2 fruit fly cellular contexts compared by ENCODE assay signal in genomic region chr3R:15652632-15653248, dm6.
TF ChIP-seq lines count a peak whose summit lies in the region.

No protein-coding gene starts in this region.

TF ChIP-seq in whole organism, embryonic, 481 proteins besides CTCF, POLR2A, EP300 and RAD21 (continued from another document and continues in another):
- TF ChIP-seq org-1 (GFP tag; optimal IDR thresholded peaks at IDR 0.05; lab: Kevin White, UChicago) (no peak), CG18011 (GFP tag; optimal IDR thresholded peaks at IDR 0.05; lab: Kevin White, UChicago) (no peak), dmrt99B (tag; optimal IDR thresholded peaks at IDR 0.05; lab: Kevin White, UChicago) (peak; percentile 49), CG12299 (tag; optimal IDR thresholded peaks at IDR 0.05; lab: Kevin White, UChicago) (no peak), Six4 (GFP tag; optimal IDR thresholded peaks at IDR 0.05; lab: Kevin White, UChicago) (peak; percentile 22), CG31388 (GFP tag; optimal IDR thresholded peaks at IDR 0.05; lab: Kevin White, UChicago) (no peak), HLH4C (GFP tag; IDR thresholded peaks at IDR 0.05; lab: Robert Waterston, UW; ENCODE audit: partially characterized antibody) (no peak), gsb-n (tag; optimal IDR thresholded peaks at IDR 0.05; lab: Kevin White, UChicago) (peak; percentile 60), Taf1 (GFP tag; IDR thresholded peaks at IDR 0.05; lab: Robert Waterston, UW) (no peak), CG13775 (GFP tag; optimal IDR thresholded peaks at IDR 0.05; lab: Kevin White, UChicago) (peak; percentile 12), esg (GFP tag; conservative IDR thresholded peaks at IDR 0.05; lab: Robert Waterston, UW) (no peak), slou (GFP tag; optimal IDR thresholded peaks at IDR 0.05; lab: Kevin White, UChicago) (no peak), CG7357 (GFP tag; IDR thresholded peaks at IDR 0.05; lab: Robert Waterston, UW) (no peak), amos (GFP tag; IDR thresholded peaks at IDR 0.05; lab: Robert Waterston, UW; ENCODE audit: partially characterized antibody) (no peak), CG2712 (tag; optimal IDR thresholded peaks at IDR 0.05; lab: Kevin White, UChicago) (peak; percentile 84), twi (tag; optimal IDR thresholded peaks at IDR 0.05; lab: Kevin White, UChicago) (peak; percentile 19), Jarid2 (GFP tag; optimal IDR thresholded peaks at IDR 0.05; lab: Kevin White, UChicago) (no peak), CG10543 (GFP tag; optimal IDR thresholded peaks at IDR 0.05; lab: Kevin White, UChicago) (no peak), bab2 (GFP tag; optimal IDR thresholded peaks at IDR 0.05; lab: Kevin White, UChicago) (no peak), chn (GFP tag; optimal IDR thresholded peaks at IDR 0.05; lab: Kevin White, UChicago) (no peak), crol (GFP tag; IDR thresholded peaks at IDR 0.05; lab: Robert Waterston, UW) (no peak), CG4854 (GFP tag; optimal IDR thresholded peaks at IDR 0.05; lab: Kevin White, UChicago) (no peak), z (GFP tag; IDR thresholded peaks at IDR 0.05; lab: Robert Waterston, UW) (no peak), zf30C (GFP tag; optimal IDR thresholded peaks at IDR 0.05; lab: Kevin White, UChicago) (peak; percentile 30), Chrac-16 (GFP tag; optimal IDR thresholded peaks at IDR 0.05; lab: Kevin White, UChicago) (peak; percentile 2), CG8478 (optimal IDR thresholded peaks at IDR 0.05; lab: Kevin White, UChicago) (no peak), CG1832 (GFP tag; optimal IDR thresholded peaks at IDR 0.05; lab: Kevin White, UChicago) (peak; percentile 54), CG32772 (GFP tag; IDR thresholded peaks at IDR 0.05; lab: Robert Waterston, UW) (no peak), fd3F (GFP tag; optimal IDR thresholded peaks at IDR 0.05; lab: Kevin White, UChicago) (no peak), CG11504 (tag; optimal IDR thresholded peaks at IDR 0.05; lab: Kevin White, UChicago) (peak; percentile 60), CG6791 (GFP tag; IDR thresholded peaks at IDR 0.05; lab: Robert Waterston, UW; ENCODE audit: partially characterized antibody) (no peak), nerfin-1 (tag; optimal IDR thresholded peaks at IDR 0.05; lab: Kevin White, UChicago) (peak; percentile 27), CG11696 (GFP tag; IDR thresholded peaks at IDR 0.05; lab: Robert Waterston, UW) (no peak), Hr78 (GFP tag; optimal IDR thresholded peaks at IDR 0.05; lab: Kevin White, UChicago) (no peak), Adf1 (GFP tag; IDR thresholded peaks at IDR 0.05; lab: Robert Waterston, UW) (no peak), maf-S (GFP tag; optimal IDR thresholded peaks at IDR 0.05; lab: Kevin White, UChicago) (no peak), kni (GFP tag; optimal IDR thresholded peaks at IDR 0.05; lab: Kevin White, UChicago) (no peak), oc (tag; optimal IDR thresholded peaks at IDR 0.05; lab: Kevin White, UChicago) (peak; percentile 23), Xrp1 (GFP tag; IDR thresholded peaks at IDR 0.05; lab: Robert Waterston, UW) (peak; percentile 73; the same call in 1 of the 2 replicates), vnd (GFP tag; IDR thresholded peaks at IDR 0.05; lab: Robert Waterston, UW; ENCODE audit: partially characterized antibody) (no peak), zen (tag; optimal IDR thresholded peaks at IDR 0.05; lab: Kevin White, UChicago) (peak; percentile 80), repo (GFP tag; optimal IDR thresholded peaks at IDR 0.05; lab: Kevin White, UChicago) (no peak), CG6813 (GFP tag; optimal IDR thresholded peaks at IDR 0.05; lab: Kevin White, UChicago) (peak; percentile 33), CG15601 (tag; optimal IDR thresholded peaks at IDR 0.05; lab: Kevin White, UChicago) (peak; percentile 33), CG34224 (GFP tag; IDR thresholded peaks at IDR 0.05; lab: Robert Waterston, UW; ENCODE audit: partially characterized antibody) (no peak), CG8944 (GFP tag; optimal IDR thresholded peaks at IDR 0.05; lab: Kevin White, UChicago) (no peak), tgo (GFP tag; IDR thresholded peaks at IDR 0.05; lab: Robert Waterston, UW) (no peak), Sry-β (GFP tag; optimal IDR thresholded peaks at IDR 0.05; lab: Kevin White, UChicago) (peak; percentile 5), CG18262 (tag; optimal IDR thresholded peaks at IDR 0.05; lab: Kevin White, UChicago) (peak; percentile 82), CG3281 (GFP tag; optimal IDR thresholded peaks at IDR 0.05; lab: Kevin White, UChicago) (no peak), Bteb2 (GFP tag; optimal IDR thresholded peaks at IDR 0.05; lab: Kevin White, UChicago) (no peak), unpg (GFP tag; optimal IDR thresholded peaks at IDR 0.05; lab: Kevin White, UChicago) (peak; percentile 64), Hr3 (GFP tag; optimal IDR thresholded peaks at IDR 0.05; lab: Kevin White, UChicago) (peak; percentile 27), chm (GFP tag; IDR thresholded peaks at IDR 0.05; lab: Robert Waterston, UW) (no peak), Lhr (GFP tag; optimal IDR thresholded peaks at IDR 0.05; lab: Kevin White, UChicago) (no peak), lmd (GFP tag; IDR thresholded peaks at IDR 0.05; lab: Robert Waterston, UW) (peak; percentile 14; the same call in 1 of the 2 replicates), HLH54F (GFP tag; optimal IDR thresholded peaks at IDR 0.05; lab: Kevin White, UChicago) (no peak), croc (GFP tag; conservative IDR thresholded peaks at IDR 0.05; lab: Robert Waterston, UW) (no peak), pzg (GFP tag; optimal IDR thresholded peaks at IDR 0.05; lab: Kevin White, UChicago) (no peak), seq (GFP tag; IDR thresholded peaks at IDR 0.05; lab: Robert Waterston, UW) (no peak), ci (GFP tag; IDR thresholded peaks at IDR 0.05; lab: Robert Waterston, UW) (peak; percentile 43; the same call in 1 of the 3 replicates), D19A (tag; optimal IDR thresholded peaks at IDR 0.05; lab: Kevin White, UChicago) (peak; percentile 73), CG16815 (GFP tag; optimal IDR thresholded peaks at IDR 0.05; lab: Kevin White, UChicago) (peak; percentile 43), Doc2 (GFP tag; IDR thresholded peaks at IDR 0.05; lab: Robert Waterston, UW) (no peak), H15 (GFP tag; IDR thresholded peaks at IDR 0.05; lab: Robert Waterston, UW) (0 out of 3 replicates have a peak, but pooled peaks have one; percentile 12), gem (tag; optimal IDR thresholded peaks at IDR 0.05; lab: Kevin White, UChicago) (peak; percentile 79), CG9727 (GFP tag; optimal IDR thresholded peaks at IDR 0.05; lab: Kevin White, UChicago) (peak; percentile 80)

TF ChIP-seq in whole organism, prepupa, 60 proteins besides CTCF, POLR2A, EP300 and RAD21 (continued from another document):
- peak; percentile 25 for TF ChIP-seq dsx (GFP tag; optimal IDR thresholded peaks at IDR 0.05; lab: Kevin White, UChicago; ENCODE audit: poor library complexity, severe bottlenecking)
- no peak for TF ChIP-seq eg (GFP tag; IDR thresholded peaks at IDR 0.05; lab: Robert Waterston, UW)
- TF ChIP-seq CG10669 (GFP tag; optimal IDR thresholded peaks at IDR 0.05; lab: Kevin White, UChicago), result peak; percentile 49
- TF ChIP-seq CG10631 (GFP tag; optimal IDR thresholded peaks at IDR 0.05; lab: Kevin White, UChicago), result peak; percentile 53
- TF ChIP-seq Ets21C (GFP tag; optimal IDR thresholded peaks at IDR 0.05; lab: Kevin White, UChicago), result no peak
- no peak for TF ChIP-seq CG9139 (GFP tag; optimal IDR thresholded peaks at IDR 0.05; lab: Kevin White, UChicago)
- no peak for TF ChIP-seq Smox (GFP tag; optimal IDR thresholded peaks at IDR 0.05; lab: Kevin White, UChicago)
- TF ChIP-seq Lpt (GFP tag; optimal IDR thresholded peaks at IDR 0.05; lab: Kevin White, UChicago), result no peak
- peak; percentile 62 for TF ChIP-seq Ets96B (tag; optimal IDR thresholded peaks at IDR 0.05; lab: Kevin White, UChicago)
- no peak for TF ChIP-seq Eip75B (GFP tag; optimal IDR thresholded peaks at IDR 0.05; lab: Kevin White, UChicago)
- no peak for TF ChIP-seq CG11294 (GFP tag; IDR thresholded peaks at IDR 0.05; lab: Robert Waterston, UW)
- TF ChIP-seq spab (GFP tag; optimal IDR thresholded peaks at IDR 0.05; lab: Kevin White, UChicago), result peak; percentile 44
- TF ChIP-seq pdm3 (GFP tag; optimal IDR thresholded peaks at IDR 0.05; lab: Kevin White, UChicago), result no peak
- TF ChIP-seq topi (GFP tag; optimal IDR thresholded peaks at IDR 0.05; lab: Kevin White, UChicago), result peak; percentile 12
- peak; percentile 13 for TF ChIP-seq CG6792 (GFP tag; optimal IDR thresholded peaks at IDR 0.05; lab: Kevin White, UChicago)
- TF ChIP-seq fkh (GFP tag; optimal IDR thresholded peaks at IDR 0.05; lab: Kevin White, UChicago), result no peak
- TF ChIP-seq salr (GFP tag; optimal IDR thresholded peaks at IDR 0.05; lab: Kevin White, UChicago), result peak in 1 of 2 experiments; percentile 26
- peak; percentile 49 for TF ChIP-seq CG3032 (tag; optimal IDR thresholded peaks at IDR 0.05; lab: Kevin White, UChicago)
- peak; percentile 59 for TF ChIP-seq svp (GFP tag; lab: Kevin White, UChicago)
- peak; percentile 6 for TF ChIP-seq CG4318 (GFP tag; optimal IDR thresholded peaks at IDR 0.05; lab: Kevin White, UChicago)
- TF ChIP-seq CG8632 (GFP tag; optimal IDR thresholded peaks at IDR 0.05; lab: Kevin White, UChicago), result peak; percentile 41
